Worm (Caenorhabditis elegans): ENCODE data around the gene osm-11.

- no peak for TF ChIP-seq B0310.2 (tag; optimal IDR thresholded peaks at IDR 0.05)
- no peak for TF ChIP-seq ama-1 (optimal IDR thresholded peaks at IDR 0.05)
- no peak for TF ChIP-seq hnd-1 (tag; optimal IDR thresholded peaks at IDR 0.05)
- no peak for TF ChIP-seq flt-1 (GFP tag; IDR thresholded peaks at IDR 0.05)
- no peak for TF ChIP-seq aly-1 (tag; optimal IDR thresholded peaks at IDR 0.05)
These were observed 7.4 kb upstream of the osm-11 start, which contains the start of gene pbo-6 for ce11 chrX:17428803-17429202.
